Worm (Caenorhabditis elegans) whole organism, early embryonic: ENCODE measurements around the gene srt-40.

ENCODE experiments used
- F13C5.2 ChIP-seq: sonication (generic microtip); optimal IDR thresholded peaks from 2 replicates; lab custom pipeline; 2017; ENCODE audit warnings: mild to moderate bottlenecking, missing genetic modification characterization, inconsistent platforms, missing compliant biosample characterization
- ama-1 ChIP-seq: fragments of 150-350 bp; optimal IDR thresholded peaks from 2 replicates; lab custom pipeline; 2014
- ceh-36 ChIP-seq: sonication (generic microtip); optimal IDR thresholded peaks from 2 replicates; lab custom pipeline; 2016; ENCODE audit warnings: missing genetic modification characterization, inconsistent platforms, missing compliant biosample characterization
- hnd-1 ChIP-seq: sonication (generic microtip); optimal IDR thresholded peaks from 2 replicates; lab custom pipeline; 2016; ENCODE audit warnings: missing genetic modification characterization, missing compliant biosample characterization
- sea-1 ChIP-seq: fragments of 200-800 bp; sonication (Bioruptor generic); conservative IDR thresholded peaks from 2 replicates; pipeline ENCODE4 v1.3.6; 2022; ENCODE audit warnings: missing genetic modification characterization, missing compliant biosample characterization
- tbx-11 ChIP-seq: fragments of 200-800 bp; sonication (Bioruptor generic); IDR thresholded peaks from 2 replicates; pipeline ENCODE4 v1.3.6; 2022; ENCODE audit warnings: missing genetic modification characterization, missing compliant biosample characterization
- tbx-37 ChIP-seq: fragments of 200-800 bp; sonication (Bioruptor generic); conservative IDR thresholded peaks from 2 replicates; pipeline ENCODE4 v1.3.6; 2022; ENCODE audit warnings: missing genetic modification reagents, missing genetic modification characterization, missing compliant biosample characterization
- tra-4 ChIP-seq: sonication (generic microtip); optimal IDR thresholded peaks from 2 replicates; lab custom pipeline; 2017; ENCODE audit warnings: missing genetic modification characterization, missing compliant biosample characterization

ce11 chrV:2230912-2231311 lies 24.8 kb upstream of the srt-40 start, which contains the start of gene nhr-134:
- no peak for TF ChIP-seq hnd-1 (tag; lab: Kevin White, UChicago)
- TF ChIP-seq tbx-11 (GFP tag; lab: Robert Waterston, UW) = no peak
- no peak for TF ChIP-seq tra-4 (tag; lab: Kevin White, UChicago)
- TF ChIP-seq F13C5.2 (tag; lab: Kevin White, UChicago) = no peak
- TF ChIP-seq ama-1 = no peak
- TF ChIP-seq tbx-37 = no peak
- no peak for TF ChIP-seq sea-1 (GFP tag; lab: Robert Waterston, UW)
- no peak for TF ChIP-seq ceh-36 (tag; lab: Kevin White, UChicago)
